Worm (Caenorhabditis elegans) whole organism, L4 larva: ENCODE measurements around the gene nhr-122.

Experiments used
- F44E2.7 ChIP-seq: fragments of 200-800 bp; sonication (Bioruptor generic); IDR thresholded peaks from 2 replicates; pipeline ENCODE4 v2.1.2; 2022; ENCODE audit warnings: missing genetic modification characterization, missing compliant biosample characterization
- R02D3.7 ChIP-seq: fragments of 150-350 bp; sonication (generic microtip); optimal IDR thresholded peaks from 3 replicates; lab custom pipeline; 2014; ENCODE audit warnings: missing biosample characterization, missing genetic modification characterization
- T20F7.1 ChIP-seq: fragments of 200-800 bp; sonication (Bioruptor generic); optimal IDR thresholded peaks from 2 replicates; lab custom pipeline; 2018; ENCODE audit warnings: mild to moderate bottlenecking, missing genetic modification characterization, missing compliant biosample characterization
- Y48G9A.11 ChIP-seq: fragments of 200-800 bp; sonication (Bioruptor generic); IDR thresholded peaks from 2 replicates; pipeline ENCODE4 v1.3.6; 2022; ENCODE audit warnings: missing genetic modification reagents, missing genetic modification characterization, missing compliant biosample characterization
- Y75B8A.6 ChIP-seq: fragments of 200-800 bp; sonication (Bioruptor generic); IDR thresholded peaks from 2 replicates; pipeline ENCODE4 v1.3.6; 2022; ENCODE audit warnings: missing genetic modification reagents, missing genetic modification characterization, missing compliant biosample characterization
- aha-1 ChIP-seq: fragments of 150-350 bp; peaks from one replicate; lab custom pipeline; 2014; ENCODE audit warnings: missing biosample characterization, missing genetic modification characterization
- arid-1 ChIP-seq: fragments of 200-800 bp; sonication (Bioruptor generic); conservative IDR thresholded peaks from 2 replicates; pipeline ENCODE4 v1.3.6; 2022; ENCODE audit warnings: missing genetic modification reagents, missing genetic modification characterization, missing compliant biosample characterization
- ceh-28 ChIP-seq: fragments of 150-350 bp; optimal IDR thresholded peaks from 2 replicates; lab custom pipeline; 2014; ENCODE audit warnings: missing biosample characterization, missing genetic modification reagents, missing genetic modification characterization
- ceh-82 ChIP-seq: sonication (generic microtip); optimal IDR thresholded peaks from 2 replicates; lab custom pipeline; 2017; ENCODE audit warnings: missing biosample characterization, missing genetic modification characterization
- ces-1 ChIP-seq: fragments of 150-350 bp; sonication (generic microtip); optimal IDR thresholded peaks from 4 replicates; lab custom pipeline; 2014; ENCODE audit warnings: missing biosample characterization, missing genetic modification reagents, missing genetic modification characterization
- daf-19 ChIP-seq: fragments of 200-800 bp; sonication (Bioruptor generic); conservative IDR thresholded peaks from 2 replicates; pipeline ENCODE4 v1.3.6; 2022; ENCODE audit warnings: missing genetic modification characterization, missing compliant biosample characterization
- daf-8 ChIP-seq: fragments of 200-800 bp; sonication (Bioruptor generic); IDR thresholded peaks from 2 replicates; pipeline ENCODE4 v1.3.6; 2022; ENCODE audit warnings: missing genetic modification characterization, missing compliant biosample characterization
- dmd-6 ChIP-seq: fragments of 200-800 bp; sonication (Bioruptor generic); IDR thresholded peaks from 2 replicates; pipeline ENCODE4 v1.3.6; 2022; ENCODE audit warnings: missing genetic modification reagents, missing genetic modification characterization, missing compliant biosample characterization
- egl-27 ChIP-seq: sonication (generic microtip); optimal IDR thresholded peaks from 3 replicates; lab custom pipeline; 2017; ENCODE audit warnings: missing biosample characterization, missing genetic modification reagents, missing genetic modification characterization
- hlh-11 ChIP-seq: fragments of 200-800 bp; sonication (Bioruptor generic); optimal IDR thresholded peaks from 2 replicates; lab custom pipeline; 2018; ENCODE audit warnings: mild to moderate bottlenecking, missing genetic modification characterization, missing compliant biosample characterization
- hmg-1.1 ChIP-seq: fragments of 200-800 bp; sonication (Bioruptor generic); IDR thresholded peaks from 2 replicates; pipeline ENCODE4 v1.3.6; 2022; ENCODE audit warnings: missing genetic modification reagents, missing genetic modification characterization, missing compliant biosample characterization
- jun-1 ChIP-seq: fragments of 150-350 bp; optimal IDR thresholded peaks from 2 replicates; lab custom pipeline; 2014; ENCODE audit warnings: missing biosample characterization, missing genetic modification reagents, missing genetic modification characterization
- lin-38 ChIP-seq: fragments of 200-800 bp; sonication (Bioruptor generic); IDR thresholded peaks from 2 replicates; pipeline ENCODE4 v1.3.6; 2022; ENCODE audit warnings: missing genetic modification reagents, missing genetic modification characterization, missing compliant biosample characterization
- lin-39 ChIP-seq: fragments of 150-350 bp; optimal IDR thresholded peaks from 2 replicates; lab custom pipeline; 2014; ENCODE audit warnings: missing biosample characterization, missing genetic modification reagents, missing genetic modification characterization
- lir-3 ChIP-seq: sonication (generic microtip); optimal IDR thresholded peaks from 2 replicates; lab custom pipeline; 2016; ENCODE audit warnings: mild to moderate bottlenecking, missing genetic modification characterization, missing compliant biosample characterization
- lsy-2 ChIP-seq, 2 experiments: fragments of 150-350 bp in 1 of 2; sonication (generic microtip) in 1 of 2; optimal IDR thresholded peaks; 2 replicates each; lab custom pipeline; 2014 to 2017; ENCODE audit warnings: missing biosample characterization in 2 of 2, missing genetic modification characterization in 2 of 2
- madf-9 ChIP-seq: fragments of 200-800 bp; sonication (Bioruptor generic); conservative IDR thresholded peaks from 2 replicates; pipeline ENCODE4 v1.3.6; 2022; ENCODE audit warnings: missing genetic modification reagents, missing genetic modification characterization, missing compliant biosample characterization
- mdt-29 ChIP-seq: fragments of 200-800 bp; sonication (Bioruptor generic); IDR thresholded peaks from 2 replicates; pipeline ENCODE4 v1.3.6; 2022; ENCODE audit warnings: missing genetic modification reagents, missing genetic modification characterization, missing compliant biosample characterization
- mes-2 ChIP-seq: sonication (generic microtip); optimal IDR thresholded peaks from 2 replicates; lab custom pipeline; 2016; ENCODE audit warnings: missing genotype, mild to moderate bottlenecking, missing genetic modification characterization, missing compliant biosample characterization; ENCODE audit not compliant: poor library complexity, severe bottlenecking
- nhr-76 ChIP-seq: fragments of 150-350 bp; optimal IDR thresholded peaks from 2 replicates; lab custom pipeline; 2014; ENCODE audit warnings: missing biosample characterization, missing genetic modification characterization
- nhr-77 ChIP-seq: fragments of 150-350 bp; optimal IDR thresholded peaks from 2 replicates; lab custom pipeline; 2014; ENCODE audit warnings: missing biosample characterization, missing genetic modification characterization
- rbr-2 ChIP-seq: sonication (generic microtip); optimal IDR thresholded peaks from 2 replicates; lab custom pipeline; 2016; ENCODE audit warnings: missing genotype, missing genetic modification characterization, missing compliant biosample characterization
- skn-1 ChIP-seq: fragments of 150-350 bp; optimal IDR thresholded peaks from 2 replicates; lab custom pipeline; 2014; ENCODE audit warnings: missing biosample characterization, missing genetic modification characterization
- spr-1 ChIP-seq: sonication (generic microtip); optimal IDR thresholded peaks from 2 replicates; lab custom pipeline; 2016; ENCODE audit warnings: mild to moderate bottlenecking, missing genetic modification characterization, missing compliant biosample characterization
- unc-62 ChIP-seq, 3 experiments: fragments of 150-350 bp in 1 of 3; sonication (generic microtip); optimal IDR thresholded peaks in 2 of 3; peaks in 1 of 3; 1 replicate in 1 of 3; 2 replicates in 2 of 3; lab custom pipeline; 2014 to 2017; ENCODE audit warnings: missing biosample characterization in 3 of 3, missing genetic modification characterization in 3 of 3, missing genetic modification reagents in 3 of 3, missing genotype in 1 of 3
- vab-7 ChIP-seq: fragments of 200-800 bp; sonication (Bioruptor generic); IDR thresholded peaks from 2 replicates; pipeline ENCODE4 v1.3.6; 2022; ENCODE audit warnings: missing genetic modification reagents, missing genetic modification characterization, missing compliant biosample characterization
- zag-1 ChIP-seq: fragments of 150-350 bp; optimal IDR thresholded peaks from 2 replicates; lab custom pipeline; 2014; ENCODE audit warnings: missing biosample characterization, missing genetic modification characterization
- zfp-2 ChIP-seq: sonication (generic microtip); optimal IDR thresholded peaks from 2 replicates; lab custom pipeline; 2016; ENCODE audit warnings: mild to moderate bottlenecking, missing genetic modification characterization, missing compliant biosample characterization

The nhr-122 gene

DNA sequence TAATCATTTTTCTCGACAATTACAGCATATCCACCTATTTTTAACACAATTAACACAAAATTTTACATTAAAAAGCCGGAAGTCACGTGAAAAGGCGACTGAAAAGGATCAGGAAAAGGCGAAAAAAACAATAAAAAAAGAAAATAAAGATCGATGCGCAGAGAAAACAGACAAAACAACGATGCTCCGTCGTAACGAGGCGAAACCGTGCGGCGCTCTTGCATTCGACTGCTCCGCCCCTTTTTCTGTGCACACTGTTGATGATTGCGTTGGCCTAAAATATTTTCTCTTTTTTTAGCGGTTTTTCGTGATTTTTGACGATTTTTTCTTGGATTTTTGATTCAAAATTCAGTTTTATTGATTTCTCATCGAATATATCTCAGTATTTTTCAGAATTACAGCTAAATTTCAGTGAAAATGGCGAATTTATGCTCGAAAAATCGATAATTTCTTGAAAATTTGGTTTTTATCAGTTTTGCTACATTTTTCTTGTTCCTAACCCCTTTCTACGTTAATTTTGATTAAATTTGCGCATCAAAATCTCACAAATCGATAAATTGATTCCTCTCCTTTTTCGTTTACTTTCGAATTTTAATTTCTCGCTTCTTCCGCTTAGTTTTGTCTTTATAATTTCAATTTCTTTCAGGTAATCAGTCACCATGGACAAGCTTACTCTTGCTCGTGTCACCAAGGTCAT is 45.5 kb downstream of the nhr-122 start, which contains the start of gene rps-28 (continued):
- TF ChIP-seq vab-7 = peak; percentile 96
- TF ChIP-seq egl-27 (tag; lab: Kevin White, UChicago) = no peak
- peak; percentile 72 for TF ChIP-seq ceh-28 (tag; lab: Kevin White, UChicago)
- peak; percentile 95 for TF ChIP-seq hlh-11
- TF ChIP-seq zag-1 (tag; lab: Kevin White, UChicago) = peak; percentile 19

DNA sequence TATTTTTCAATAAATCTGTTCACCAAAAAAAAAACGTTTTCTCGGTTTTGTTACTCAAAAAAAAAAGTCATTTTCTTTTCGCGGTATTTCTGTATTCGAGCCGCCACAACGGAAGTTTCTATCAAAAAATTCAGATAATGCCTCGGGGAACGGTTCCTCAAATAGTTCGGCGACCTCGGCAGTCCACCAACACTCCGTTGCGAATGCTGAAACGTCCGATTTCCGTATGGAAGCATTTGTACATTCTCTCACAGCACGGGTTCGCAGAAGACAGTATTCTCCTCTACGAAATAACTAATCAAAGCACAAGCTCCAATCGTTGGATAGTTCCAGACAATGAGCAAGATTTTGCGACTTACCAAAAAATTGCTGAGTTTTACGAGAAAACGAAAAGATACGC is 46.3 kb downstream of the nhr-122 start, which contains the start of gene Y41D4B.4:
Gene Y41D4B.4, plus strand, starts transcription at position 133 of the 400 bp plus-strand sequence.
- TF ChIP-seq madf-9 (GFP tag; lab: Robert Waterston, UW) = no peak
- no peak for TF ChIP-seq T20F7.1
- no peak for TF ChIP-seq rbr-2 (tag; lab: Kevin White, UChicago)
- no peak for TF ChIP-seq lir-3 (tag; lab: Kevin White, UChicago)
- no peak for TF ChIP-seq nhr-77
- no peak for TF ChIP-seq lsy-2 (tag; optimal IDR thresholded peaks at IDR 0.05; lab: Kevin White, UChicago)
- TF ChIP-seq daf-8 (GFP tag; lab: Robert Waterston, UW) = no peak
- no peak for TF ChIP-seq spr-1 (tag; lab: Kevin White, UChicago)
- peak; percentile 28 for TF ChIP-seq aha-1 (tag; lab: Kevin White, UChicago)
- TF ChIP-seq Y48G9A.11 (GFP tag; lab: Robert Waterston, UW) = peak; percentile 56; the same call in 1 of the 2 replicates
- no peak for TF ChIP-seq mes-2 (tag; lab: Kevin White, UChicago)
- no peak for TF ChIP-seq R02D3.7
- TF ChIP-seq skn-1 (tag; lab: Kevin White, UChicago) = no peak
- 0 out of 2 replicates have a peak, but pooled peaks have one; percentile 29 for TF ChIP-seq vab-7
- 0 out of 2 replicates have a peak, but pooled peaks have one; percentile 7 for TF ChIP-seq arid-1 (GFP tag; lab: Robert Waterston, UW)
- TF ChIP-seq Y75B8A.6 = 0 out of 2 replicates have a peak, but pooled peaks have one; percentile 10
- TF ChIP-seq jun-1 (tag; lab: Kevin White, UChicago) = no peak
- 0 out of 2 replicates have a peak, but pooled peaks have one; percentile 47 for TF ChIP-seq mdt-29 (GFP tag; lab: Robert Waterston, UW)
- TF ChIP-seq daf-19 (GFP tag; lab: Robert Waterston, UW) = no peak
- no peak for TF ChIP-seq nhr-76 (tag; lab: Kevin White, UChicago)
- TF ChIP-seq, all 104 proteins: peak for 6

DNA sequence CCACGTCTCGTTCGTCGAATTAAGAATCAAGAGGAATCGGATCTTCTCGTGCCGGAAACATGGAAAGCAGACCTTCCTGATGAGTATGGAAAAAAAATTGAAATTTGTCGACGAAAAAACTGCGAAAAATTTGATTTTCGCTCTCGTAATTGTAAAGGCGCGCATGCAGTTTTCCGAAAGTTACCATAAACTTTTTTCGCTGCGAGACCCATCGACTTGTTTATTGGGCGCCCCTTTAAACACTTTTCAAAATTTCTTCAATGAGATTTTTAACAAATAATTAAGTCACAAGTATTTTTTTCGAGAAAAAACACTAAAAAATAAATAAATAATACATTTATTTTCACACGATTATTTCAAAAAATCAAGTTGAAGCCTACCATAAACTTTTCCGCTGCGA is 47.0 kb downstream of the nhr-122 start:
- TF ChIP-seq lin-38 (no peak), zfp-2 (no peak), unc-62 (GFP tag; optimal IDR thresholded peaks at IDR 0.05 in 1 of 2; lab: Kevin White, UChicago) (peak in 1 of 2 experiments; percentile 76), unc-62 (tag; optimal IDR thresholded peaks at IDR 0.05; lab: Kevin White, UChicago) (no peak), hmg-1.1 (GFP tag; lab: Robert Waterston, UW) (no peak)

DNA sequence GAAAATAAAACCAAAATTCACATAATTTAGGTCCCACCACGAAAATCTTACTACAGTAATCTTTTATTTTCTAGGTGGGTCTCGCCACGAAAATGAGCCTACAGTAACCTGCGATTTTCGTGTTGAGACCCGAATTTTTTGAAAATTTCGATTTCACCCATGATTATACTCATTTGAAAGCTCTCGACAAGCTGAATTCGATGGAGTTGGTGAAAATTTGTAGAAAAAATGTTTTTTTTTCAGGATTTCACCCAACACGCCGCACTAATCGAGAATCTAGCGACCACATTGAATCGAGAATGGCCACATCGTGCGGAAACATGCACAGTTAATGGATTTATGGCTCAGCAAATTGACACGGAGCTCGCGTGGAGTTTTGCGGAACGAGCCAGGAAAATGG is 49.2 kb downstream of the nhr-122 start:
- TF ChIP-seq ces-1 (GFP tag; lab: Kevin White, UChicago) (no peak), lin-39 (tag; lab: Kevin White, UChicago) (no peak), dmd-6 (GFP tag; lab: Robert Waterston, UW) (no peak), F44E2.7 (GFP tag; lab: Robert Waterston, UW) (no peak), aha-1 (tag; lab: Kevin White, UChicago) (peak; percentile 65), ceh-82 (tag; lab: Kevin White, UChicago) (no peak), unc-62 (GFP tag; optimal IDR thresholded peaks at IDR 0.05 in 1 of 2; lab: Kevin White, UChicago) (peak in 1 of 2 experiments; percentile 65), unc-62 (tag; optimal IDR thresholded peaks at IDR 0.05; lab: Kevin White, UChicago) (no peak), T20F7.1 (no peak)
- TF ChIP-seq, all 104 proteins: peak for 2
